Fruit fly (Drosophila melanogaster) whole organism, embryonic: ENCODE measurements around the gene Srrm234.
A peak's percentile ranks its signal among the peaks of the same experiment; 100 is the strongest.

ENCODE experiments used
- Antp ChIP-seq: fragments of 200-800 bp; sonication (Bioruptor generic); optimal IDR thresholded peaks from 3 replicates; lab custom pipeline; 2016; ENCODE audit warnings: missing biosample characterization, missing genetic modification characterization
- Asciz ChIP-seq: fragments of 200-800 bp; sonication (Bioruptor generic); optimal IDR thresholded peaks from 2 replicates; lab custom pipeline; 2017; ENCODE audit warnings: missing biosample characterization, mild to moderate bottlenecking, missing genetic modification characterization, missing genetic modification reagents
- B-H1 ChIP-seq: fragments of 200-800 bp; sonication (Bioruptor generic); IDR thresholded peaks from 3 replicates; pipeline ENCODE4 v1.3.6; 2022; ENCODE audit warnings: missing biosample characterization, missing genetic modification characterization
- Bteb2 ChIP-seq: fragments of 200-800 bp; sonication (Bioruptor generic); optimal IDR thresholded peaks from 2 replicates; lab custom pipeline; 2016; ENCODE audit warnings: missing biosample characterization, missing genetic modification characterization
- CG12942 ChIP-seq: fragments of 200-800 bp; sonication (Bioruptor generic); optimal IDR thresholded peaks from 3 replicates; lab custom pipeline; 2016; ENCODE audit warnings: missing biosample characterization, missing genetic modification characterization
- CG14710 ChIP-seq: fragments of 200-800 bp; sonication (Bioruptor generic); optimal IDR thresholded peaks from 3 replicates; lab custom pipeline; 2019; ENCODE audit warnings: missing biosample characterization, mild to moderate bottlenecking, missing genetic modification characterization, moderate library complexity
- CG1603 ChIP-seq: fragments of 200-800 bp; sonication (Bioruptor generic); optimal IDR thresholded peaks from 2 replicates; lab custom pipeline; 2019; ENCODE audit warnings: missing biosample characterization, mild to moderate bottlenecking, missing genetic modification characterization, moderate library complexity
- CG1647 ChIP-seq: fragments of 200-800 bp; sonication (Bioruptor generic); optimal IDR thresholded peaks from 3 replicates; lab custom pipeline; 2016; ENCODE audit warnings: missing biosample characterization, missing genetic modification characterization
- CG17385 ChIP-seq: fragments of 200-800 bp; sonication (Bioruptor generic); optimal IDR thresholded peaks from 3 replicates; lab custom pipeline; 2018; ENCODE audit warnings: missing biosample characterization, mild to moderate bottlenecking, missing genetic modification characterization
- CG18599 ChIP-seq: fragments of 200-800 bp; sonication (Bioruptor generic); optimal IDR thresholded peaks from 3 replicates; lab custom pipeline; 2017; ENCODE audit warnings: missing biosample characterization, missing genetic modification characterization, mild to moderate bottlenecking, moderate library complexity, missing genetic modification reagents
- CG18764 ChIP-seq: fragments of 200-800 bp; sonication (Bioruptor generic); optimal IDR thresholded peaks from 3 replicates; lab custom pipeline; 2016; ENCODE audit warnings: missing biosample characterization, missing genetic modification characterization
- CG32532 ChIP-seq: fragments of 200-800 bp; sonication (Bioruptor generic); IDR thresholded peaks from 2 replicates; pipeline ENCODE4 v1.3.6; 2022; ENCODE audit warnings: missing biosample characterization, missing genetic modification characterization
- CG7786 ChIP-seq: fragments of 200-800 bp; sonication (Bioruptor generic); optimal IDR thresholded peaks from 2 replicates; lab custom pipeline; 2016; ENCODE audit warnings: missing biosample characterization, missing genetic modification characterization
- CG7839 ChIP-seq: fragments of 200-800 bp; sonication (Bioruptor generic); optimal IDR thresholded peaks from 3 replicates; lab custom pipeline; 2018; ENCODE audit warnings: missing biosample characterization, mild to moderate bottlenecking, missing genetic modification characterization, moderate library complexity
- Chrac-16 ChIP-seq: fragments of 200-800 bp; sonication (Bioruptor generic); optimal IDR thresholded peaks from 3 replicates; lab custom pipeline; 2016; ENCODE audit warnings: missing biosample characterization, missing genetic modification characterization
- CoRest ChIP-seq: fragments of 200-800 bp; sonication (Bioruptor generic); optimal IDR thresholded peaks from 3 replicates; lab custom pipeline; 2018; ENCODE audit warnings: missing biosample characterization, mild to moderate bottlenecking, missing genetic modification characterization, moderate library complexity
- Dref ChIP-seq: fragments of 200-800 bp; sonication (Bioruptor generic); IDR thresholded peaks from 2 replicates; pipeline ENCODE4 v1.3.6; 2022; ENCODE audit warnings: missing biosample characterization, missing genetic modification characterization
- GATAe ChIP-seq: fragments of 200-800 bp; sonication (Bioruptor generic); conservative IDR thresholded peaks from 2 replicates; pipeline ENCODE4 v1.3.6; 2022; ENCODE audit warnings: missing biosample characterization, missing genetic modification characterization
- Gsc ChIP-seq: fragments of 200-800 bp; sonication (Bioruptor generic); IDR thresholded peaks from 2 replicates; pipeline ENCODE4 v1.3.6; 2022; ENCODE audit warnings: missing biosample characterization, missing genetic modification characterization
- H15 ChIP-seq: fragments of 200-800 bp; sonication (Bioruptor generic); IDR thresholded peaks from 3 replicates; pipeline ENCODE4 v1.3.6; 2022; ENCODE audit warnings: missing biosample characterization, missing genetic modification characterization
- HLH3B ChIP-seq: fragments of 200-800 bp; sonication (Bioruptor generic); IDR thresholded peaks from 2 replicates; pipeline ENCODE4 v1.3.6; 2022; ENCODE audit warnings: missing biosample characterization, missing genetic modification characterization
- HLH54F ChIP-seq: fragments of 200-800 bp; sonication (Bioruptor generic); optimal IDR thresholded peaks from 3 replicates; lab custom pipeline; 2016; ENCODE audit warnings: missing biosample characterization, missing genetic modification characterization
- Kr ChIP-seq: fragments of 200-800 bp; sonication (Bioruptor generic); optimal IDR thresholded peaks from 2 replicates; lab custom pipeline; 2017; ENCODE audit warnings: missing biosample characterization, mild to moderate bottlenecking, missing genetic modification characterization
- Oli ChIP-seq: fragments of 200-800 bp; sonication (Bioruptor generic); optimal IDR thresholded peaks from 2 replicates; lab custom pipeline; 2018; ENCODE audit warnings: missing biosample characterization, mild to moderate bottlenecking, missing genetic modification characterization, moderate library complexity
- Scr ChIP-seq: fragments of 200-800 bp; sonication (Bioruptor generic); IDR thresholded peaks from 2 replicates; pipeline ENCODE4 v1.3.6; 2022; ENCODE audit warnings: missing biosample characterization, missing genetic modification characterization; ENCODE audit not compliant: partially characterized antibody
- Sry-δ ChIP-seq: fragments of 200-800 bp; sonication (Bioruptor generic); optimal IDR thresholded peaks from 2 replicates; lab custom pipeline; 2016; ENCODE audit warnings: missing biosample characterization, missing genetic modification characterization
- Usf ChIP-seq: fragments of 200-800 bp; sonication (Bioruptor generic); optimal IDR thresholded peaks from 2 replicates; lab custom pipeline; 2017; ENCODE audit warnings: missing genotype, missing biosample characterization, missing genetic modification characterization
- ac ChIP-seq: fragments of 200-800 bp; sonication (Bioruptor generic); optimal IDR thresholded peaks from 3 replicates; lab custom pipeline; 2017; ENCODE audit warnings: missing biosample characterization, mild to moderate bottlenecking, missing genetic modification characterization
- ash1 ChIP-seq: fragments of 200-800 bp; sonication (Bioruptor generic); optimal IDR thresholded peaks from 2 replicates; lab custom pipeline; 2018; ENCODE audit warnings: missing biosample characterization, mild to moderate bottlenecking, missing genetic modification characterization
- br ChIP-seq: fragments of >200 bp; optimal IDR thresholded peaks from 2 replicates; lab custom pipeline; 2017
- ci ChIP-seq: fragments of 200-800 bp; sonication (Bioruptor generic); IDR thresholded peaks from 3 replicates; pipeline ENCODE4 v1.3.6; 2022; ENCODE audit warnings: missing biosample characterization, missing genetic modification characterization
- dpn ChIP-seq, 2 experiments: fragments of 200-800 bp; sonication (Bioruptor generic); optimal IDR thresholded peaks; 3 replicates each; lab custom pipeline; 2016; ENCODE audit warnings: missing biosample characterization in 2 of 2, missing genetic modification characterization in 2 of 2
- ems ChIP-seq: fragments of 200-800 bp; sonication (Bioruptor generic); optimal IDR thresholded peaks from 3 replicates; lab custom pipeline; 2016; ENCODE audit warnings: missing biosample characterization, missing genetic modification characterization
- fd64A ChIP-seq: fragments of 200-800 bp; sonication (Bioruptor generic); optimal IDR thresholded peaks from 3 replicates; lab custom pipeline; 2018; ENCODE audit warnings: missing biosample characterization, mild to moderate bottlenecking, missing genetic modification characterization
- gcm2 ChIP-seq: fragments of 200-800 bp; sonication (Bioruptor generic); optimal IDR thresholded peaks from 2 replicates; lab custom pipeline; 2016; ENCODE audit warnings: missing biosample characterization, missing genetic modification characterization
- grau ChIP-seq: fragments of 200-800 bp; optimal IDR thresholded peaks from 3 replicates; lab custom pipeline; 2019; ENCODE audit warnings: missing biosample characterization, mild to moderate bottlenecking, missing genetic modification characterization, moderate library complexity
- kni ChIP-seq: fragments of 200-800 bp; sonication (Bioruptor generic); optimal IDR thresholded peaks from 3 replicates; lab custom pipeline; 2017; ENCODE audit warnings: mild to moderate bottlenecking, missing biosample characterization, missing genetic modification reagents, missing genetic modification characterization
- org-1 ChIP-seq: fragments of 200-800 bp; sonication (Bioruptor generic); optimal IDR thresholded peaks from 2 replicates; lab custom pipeline; 2017; ENCODE audit warnings: missing biosample characterization, missing genetic modification characterization
- otp ChIP-seq: fragments of 200-800 bp; sonication (Bioruptor generic); IDR thresholded peaks from 3 replicates; pipeline ENCODE4, ENCODE4 v1.3.6; 2022; ENCODE audit warnings: missing biosample characterization, missing genetic modification characterization
- pho ChIP-seq: fragments of 200-800 bp; sonication (Bioruptor generic); optimal IDR thresholded peaks from 2 replicates; lab custom pipeline; 2016; ENCODE audit warnings: missing biosample characterization, missing genetic modification characterization
- pita ChIP-seq: fragments of 200-800 bp; sonication (Bioruptor generic); optimal IDR thresholded peaks from 2 replicates; lab custom pipeline; 2017; ENCODE audit warnings: missing biosample characterization, mild to moderate bottlenecking, missing genetic modification characterization
- run ChIP-seq: fragments of 200-800 bp; sonication (Bioruptor generic); optimal IDR thresholded peaks from 3 replicates; lab custom pipeline; 2018; ENCODE audit warnings: missing biosample characterization, mild to moderate bottlenecking, missing genetic modification characterization
- schlank ChIP-seq: fragments of 200-800 bp; sonication (Bioruptor generic); optimal IDR thresholded peaks from 2 replicates; lab custom pipeline; 2018; ENCODE audit warnings: missing biosample characterization, mild to moderate bottlenecking, missing genetic modification characterization
- sisA ChIP-seq: fragments of 200-800 bp; sonication (Bioruptor generic); IDR thresholded peaks from 2 replicates; pipeline ENCODE4 v1.3.6; 2022; ENCODE audit warnings: missing biosample characterization, missing genetic modification characterization
- sug ChIP-seq: fragments of 200-800 bp; optimal IDR thresholded peaks from 2 replicates; lab custom pipeline; 2019; ENCODE audit warnings: missing biosample characterization, mild to moderate bottlenecking, missing genetic modification characterization, moderate library complexity
- tgo ChIP-seq: fragments of 200-800 bp; sonication (Bioruptor generic); IDR thresholded peaks from 3 replicates; pipeline ENCODE4 v1.3.6; 2022; ENCODE audit warnings: missing biosample characterization, missing genetic modification characterization
- tx ChIP-seq: fragments of 200-800 bp; sonication (Bioruptor generic); optimal IDR thresholded peaks from 2 replicates; lab custom pipeline; 2016; ENCODE audit warnings: missing biosample characterization, missing genetic modification characterization
- unpg ChIP-seq: fragments of 200-800 bp; sonication (Bioruptor generic); optimal IDR thresholded peaks from 3 replicates; lab custom pipeline; 2018; ENCODE audit warnings: missing biosample characterization, mild to moderate bottlenecking, missing genetic modification characterization, moderate library complexity
- vnd ChIP-seq: fragments of 200-800 bp; sonication (Bioruptor generic); IDR thresholded peaks from 3 replicates; pipeline ENCODE4 v1.3.6; 2022; ENCODE audit warnings: missing biosample characterization, missing genetic modification characterization; ENCODE audit not compliant: partially characterized antibody
- vvl ChIP-seq: fragments of 200-800 bp; sonication (Bioruptor generic); IDR thresholded peaks from 2 replicates; pipeline ENCODE4 v1.3.6; 2022; ENCODE audit warnings: missing biosample characterization, missing genetic modification characterization
- zfh2 ChIP-seq: fragments of 200-800 bp; sonication (Bioruptor generic); optimal IDR thresholded peaks from 2 replicates; lab custom pipeline; 2016; ENCODE audit warnings: missing biosample characterization, missing genetic modification characterization

The Srrm234 gene

dm6 chr3L:1647276-1647919, 17.5 kb downstream of the Srrm234 start, which contains the start of the genes CG17249 and Bro (continued):
- TF ChIP-seq grau (tag; lab: Kevin White, UChicago) (peak; percentile 13), B-H1 (GFP tag; lab: Robert Waterston, UW) (no peak), Scr (peak; percentile 25; the same call in 1 of the 2 replicates), Oli (no peak), HLH3B (GFP tag; lab: Robert Waterston, UW) (no peak), vnd (GFP tag; lab: Robert Waterston, UW) (0 out of 3 replicates have a peak, but pooled peaks have one; percentile 10), CG1647 (GFP tag; lab: Kevin White, UChicago) (peak; percentile 15), schlank (no peak), ac (GFP tag; lab: Kevin White, UChicago) (no peak), CG7786 (GFP tag; lab: Kevin White, UChicago) (peak; percentile 59), HLH54F (GFP tag; lab: Kevin White, UChicago) (peak; percentile 55), kni (GFP tag; lab: Kevin White, UChicago) (no peak), CG18764 (no peak), run (tag; lab: Kevin White, UChicago) (no peak), sug (tag; lab: Kevin White, UChicago) (peak; percentile 36), CG17385 (GFP tag; lab: Kevin White, UChicago) (peak; percentile 38), zfh2 (peak; percentile 54), Antp (GFP tag; lab: Kevin White, UChicago) (peak; percentile 27), Gsc (GFP tag; lab: Robert Waterston, UW) (no peak), CG18599 (GFP tag; lab: Kevin White, UChicago) (no peak), Kr (GFP tag; lab: Kevin White, UChicago) (no peak), tgo (no peak), unpg (GFP tag; lab: Kevin White, UChicago) (no peak), Chrac-16 (GFP tag; lab: Kevin White, UChicago) (peak; percentile 19), Dref (GFP tag; lab: Robert Waterston, UW) (peak; percentile 40; the same call in 1 of the 2 replicates), otp (GFP tag; lab: Robert Waterston, UW) (no peak), pita (GFP tag; lab: Kevin White, UChicago) (no peak), CoRest (tag; lab: Kevin White, UChicago) (peak; percentile 32), Usf (GFP tag; lab: Kevin White, UChicago) (no peak), gcm2 (GFP tag; lab: Kevin White, UChicago) (peak; percentile 12), fd64A (GFP tag; lab: Kevin White, UChicago) (no peak), Asciz (GFP tag; lab: Kevin White, UChicago) (no peak), CG7839 (tag; lab: Kevin White, UChicago) (no peak), CG12942 (GFP tag; lab: Kevin White, UChicago) (peak; percentile 9), br (no peak), H15 (GFP tag; lab: Robert Waterston, UW) (no peak), ash1 (GFP tag; lab: Kevin White, UChicago) (no peak), sisA (GFP tag; lab: Robert Waterston, UW) (no peak), ci (GFP tag; lab: Robert Waterston, UW) (peak; percentile 23; the same call in 1 of the 3 replicates), vvl (GFP tag; lab: Robert Waterston, UW) (peak; percentile 72), CG32532 (GFP tag; lab: Robert Waterston, UW) (no peak), dpn (GFP tag; optimal IDR thresholded peaks at IDR 0.05; lab: Kevin White, UChicago) (peak; percentile 41 to 64), Bteb2 (GFP tag; lab: Kevin White, UChicago) (peak; percentile 24), tx (GFP tag; lab: Kevin White, UChicago) (no peak), org-1 (GFP tag; lab: Kevin White, UChicago) (no peak), pho (GFP tag; lab: Kevin White, UChicago) (peak; percentile 50), CG1603 (tag; lab: Kevin White, UChicago) (peak; percentile 85), CG14710 (peak; percentile 71), ems (GFP tag; lab: Kevin White, UChicago) (peak; percentile 17), GATAe (GFP tag; lab: Robert Waterston, UW) (no peak), Sry-δ (peak; percentile 37)
